Worm (Caenorhabditis elegans): ENCODE data around the gene npr-26.

DNA sequence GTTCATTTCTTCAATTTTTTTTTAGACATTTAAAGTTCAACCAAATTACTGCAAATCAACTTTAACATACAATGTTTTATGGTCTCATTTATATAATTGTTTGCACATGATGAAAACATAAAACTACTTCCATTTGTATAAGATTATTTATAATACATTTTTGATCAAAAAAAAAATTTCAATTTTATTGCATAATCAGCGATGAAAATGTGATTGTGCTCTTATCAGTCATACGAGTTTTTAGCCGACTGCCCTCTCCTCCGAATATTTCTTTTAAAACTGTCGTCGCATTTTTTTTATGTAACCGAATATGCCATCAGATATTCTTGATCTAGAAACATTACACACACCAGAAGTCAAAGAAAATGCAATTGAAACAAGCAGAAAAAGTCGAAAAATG is 22.8 kb upstream of the npr-26 start, which contains the start of gene F08A7.1:
- TF ChIP-seq lsy-2 (tag; optimal IDR thresholded peaks at IDR 0.05) = no peak
- no peak for TF ChIP-seq dpl-1 (GFP tag; optimal IDR thresholded peaks at IDR 0.05)
- no peak for TF ChIP-seq zip-4 (GFP tag; optimal IDR thresholded peaks at IDR 0.05)
- TF ChIP-seq nhr-77 (tag; optimal IDR thresholded peaks at IDR 0.05) = no peak
